Worm (Caenorhabditis elegans) whole organism, L3 larva: ENCODE measurements around the gene cnt-2.

Experiments
- aly-2 ChIP-seq: fragments of 150-350 bp; optimal IDR thresholded peaks from 2 replicates; lab custom pipeline; 2014; ENCODE audit warnings: missing biosample characterization, missing genetic modification characterization
- ceh-82 ChIP-seq: fragments of 150-350 bp; optimal IDR thresholded peaks from 2 replicates; lab custom pipeline; 2014; ENCODE audit warnings: missing biosample characterization, missing genetic modification characterization
- ceh-9 ChIP-seq: sonication (generic microtip); optimal IDR thresholded peaks from 2 replicates; lab custom pipeline; 2018; ENCODE audit warnings: missing biosample characterization, missing genetic modification characterization
- egl-27 ChIP-seq: sonication (generic microtip); optimal IDR thresholded peaks from 4 replicates; lab custom pipeline; 2017; ENCODE audit warnings: missing biosample characterization, missing genetic modification reagents, missing genetic modification characterization
- lin-39 ChIP-seq: fragments of 150-350 bp; optimal IDR thresholded peaks from 2 replicates; lab custom pipeline; 2018; ENCODE audit warnings: missing biosample characterization, missing genetic modification reagents, missing genetic modification characterization
- nhr-12 ChIP-seq: fragments of 150-350 bp; optimal IDR thresholded peaks from 2 replicates; lab custom pipeline; 2014; ENCODE audit warnings: missing biosample characterization, missing genetic modification characterization
- nhr-67 ChIP-seq: fragments of 150-350 bp; optimal IDR thresholded peaks from 2 replicates; lab custom pipeline; 2014; ENCODE audit warnings: missing biosample characterization, missing genetic modification characterization
- pha-4 ChIP-seq: fragments of 150-350 bp; optimal IDR thresholded peaks from 2 replicates; lab custom pipeline; 2014; ENCODE audit warnings: missing biosample characterization, missing genetic modification reagents, missing genetic modification characterization
- pqm-1 ChIP-seq: fragments of 150-350 bp; optimal IDR thresholded peaks from 2 replicates; lab custom pipeline; 2017; ENCODE audit warnings: missing biosample characterization, missing genetic modification characterization, inconsistent platforms
- skn-1 ChIP-seq: fragments of 150-350 bp; optimal IDR thresholded peaks from 2 replicates; lab custom pipeline; 2014; ENCODE audit warnings: missing biosample characterization, missing genetic modification characterization
- unc-62 ChIP-seq: fragments of 150-350 bp; sonication (generic microtip); optimal IDR thresholded peaks from 4 replicates; lab custom pipeline; 2014; ENCODE audit warnings: missing biosample characterization, missing genetic modification reagents, missing genetic modification characterization
- ztf-11 ChIP-seq: fragments of 150-350 bp; optimal IDR thresholded peaks from 2 replicates; lab custom pipeline; 2014; ENCODE audit warnings: missing biosample characterization, missing genetic modification characterization

- TF ChIP-seq aly-2 (no peak), skn-1 (tag; lab: Kevin White, UChicago) (no peak), ztf-11 (tag; lab: Kevin White, UChicago) (no peak), ceh-9 (no peak), egl-27 (tag; lab: Kevin White, UChicago) (no peak), nhr-67 (no peak), pqm-1 (tag; lab: Kevin White, UChicago) (no peak), unc-62 (no peak), lin-39 (no peak), ceh-82 (tag; lab: Kevin White, UChicago) (no peak), pha-4 (tag; lab: Kevin White, UChicago) (no peak), nhr-12 (tag; lab: Kevin White, UChicago) (no peak)
Observed at ce11 chrIII:10649219-10649618, 5.6 kb upstream of the cnt-2 start, which contains the start of gene emg-1.
